Worm (Caenorhabditis elegans) whole organism, L4 larva: ENCODE measurements around the gene ugt-57.

Source experiments
- R02D3.7 ChIP-seq: fragments of 150-350 bp; sonication (generic microtip); optimal IDR thresholded peaks from 3 replicates; lab custom pipeline; 2014; ENCODE audit warnings: missing biosample characterization, missing genetic modification characterization
- ZK546.5 ChIP-seq, 2 experiments: sonication (generic microtip); optimal IDR thresholded peaks; 2 replicates each; lab custom pipeline; 2017; ENCODE audit warnings: missing biosample characterization in 2 of 2, missing genetic modification characterization in 2 of 2
- ama-1 ChIP-seq: fragments of 150-350 bp; optimal IDR thresholded peaks from 2 replicates; lab custom pipeline; 2014; ENCODE audit warnings: inconsistent platforms, mixed read lengths
- daf-16 ChIP-seq, 3 experiments: sonication (generic microtip); optimal IDR thresholded peaks; 2 replicates each; lab custom pipeline; 2016 to 2017; ENCODE audit warnings: missing genetic modification characterization in 3 of 3, missing genetic modification reagents in 3 of 3, mild to moderate bottlenecking in 2 of 3, missing compliant biosample characterization in 2 of 3, missing biosample characterization in 1 of 3, moderate library complexity in 1 of 3
- lin-13 ChIP-seq: fragments of 150-350 bp; optimal IDR thresholded peaks from 2 replicates; lab custom pipeline; 2014; ENCODE audit warnings: missing biosample characterization, missing genetic modification reagents, missing genetic modification characterization
- lir-3 ChIP-seq: sonication (generic microtip); optimal IDR thresholded peaks from 2 replicates; lab custom pipeline; 2016; ENCODE audit warnings: mild to moderate bottlenecking, missing genetic modification characterization, missing compliant biosample characterization
- mep-1 ChIP-seq: fragments of 150-350 bp; sonication (generic microtip); optimal IDR thresholded peaks from 3 replicates; lab custom pipeline; 2014; ENCODE audit warnings: missing biosample characterization, missing genetic modification characterization
- nhr-48 ChIP-seq: sonication (generic microtip); optimal IDR thresholded peaks from 2 replicates; lab custom pipeline; 2016; ENCODE audit warnings: mild to moderate bottlenecking, missing genetic modification characterization, missing compliant biosample characterization
- nhr-77 ChIP-seq: fragments of 150-350 bp; optimal IDR thresholded peaks from 2 replicates; lab custom pipeline; 2014; ENCODE audit warnings: missing biosample characterization, missing genetic modification characterization
- pqm-1 ChIP-seq: sonication (generic microtip); optimal IDR thresholded peaks from 2 replicates; lab custom pipeline; 2017; ENCODE audit warnings: missing biosample characterization, missing genetic modification characterization
- unc-39 ChIP-seq: sonication (generic microtip); optimal IDR thresholded peaks from 2 replicates; lab custom pipeline; 2017; ENCODE audit warnings: missing biosample characterization, missing genetic modification characterization
- zfp-3 ChIP-seq: fragments of 200-800 bp; sonication (Bioruptor generic); conservative IDR thresholded peaks from 2 replicates; pipeline ENCODE4 v1.3.6; 2022; ENCODE audit warnings: missing genetic modification reagents, missing genetic modification characterization, missing compliant biosample characterization

ce11 chrX:6946789-6947188 lies 44.7 kb upstream of the ugt-57 start:
- TF ChIP-seq pqm-1 (tag; lab: Kevin White, UChicago) (no peak), zfp-3 (GFP tag; lab: Robert Waterston, UW) (no peak), R02D3.7 (tag; lab: Kevin White, UChicago) (no peak), ama-1 (lab: Kevin White, UChicago) (no peak), nhr-48 (no peak), ZK546.5 (tag; optimal IDR thresholded peaks at IDR 0.05; lab: Kevin White, UChicago) (no peak), unc-39 (tag; lab: Kevin White, UChicago) (no peak), lin-13 (GFP tag; lab: Kevin White, UChicago) (no peak), nhr-77 (tag; lab: Kevin White, UChicago) (no peak), mep-1 (tag; lab: Kevin White, UChicago) (no peak), lir-3 (tag; lab: Kevin White, UChicago) (no peak), daf-16 (GFP tag; optimal IDR thresholded peaks at IDR 0.05; lab: Kevin White, UChicago) (no peak), daf-16 (tag; optimal IDR thresholded peaks at IDR 0.05; lab: Kevin White, UChicago) (no peak)
